Fruit fly (Drosophila melanogaster) S2 (cell line): Measurements from ENCODE around the gene woc.

Source experiments
- CG8478 ChIP-seq: fragments of >200 bp; optimal IDR thresholded peaks from 2 replicates; lab custom pipeline; 2018
- CTCF ChIP-seq, 2 experiments: fragments of >200 bp; optimal IDR thresholded peaks; 2 replicates each; lab custom pipeline; 2018

dm6 chr3R:27281022-27281810 is 17.4 kb upstream of the woc start:
- TF ChIP-seq CG8478 (lab: Kevin White, UChicago): no peak
- TF ChIP-seq CTCF (optimal IDR thresholded peaks at IDR 0.05; lab: Kevin White, UChicago): peak; percentile 3 to 15
